Worm (Caenorhabditis elegans) whole organism, L3 larva: ENCODE data around the gene tbc-18.

Experiments
- R02D3.7 ChIP-seq: fragments of 150-350 bp; optimal IDR thresholded peaks from 2 replicates; lab custom pipeline; 2014; ENCODE audit warnings: missing biosample characterization, missing genetic modification characterization
- ZK546.5 ChIP-seq: sonication (generic microtip); optimal IDR thresholded peaks from 2 replicates; lab custom pipeline; 2017; ENCODE audit warnings: missing biosample characterization, missing genetic modification characterization
- ama-1 ChIP-seq: fragments of 150-350 bp; optimal IDR thresholded peaks from 2 replicates; lab custom pipeline; 2018
- ceh-82 ChIP-seq: fragments of 150-350 bp; optimal IDR thresholded peaks from 2 replicates; lab custom pipeline; 2014; ENCODE audit warnings: missing biosample characterization, missing genetic modification characterization
- egl-27 ChIP-seq: sonication (generic microtip); optimal IDR thresholded peaks from 4 replicates; lab custom pipeline; 2017; ENCODE audit warnings: missing biosample characterization, missing genetic modification reagents, missing genetic modification characterization
- elt-2 ChIP-seq: sonication (generic microtip); optimal IDR thresholded peaks from 2 replicates; lab custom pipeline; 2016; ENCODE audit warnings: missing genetic modification reagents, mild to moderate bottlenecking, missing genetic modification characterization, missing compliant biosample characterization
- fkh-10 ChIP-seq: sonication (generic microtip); optimal IDR thresholded peaks from 2 replicates; lab custom pipeline; 2017; ENCODE audit warnings: missing biosample characterization, missing genetic modification reagents, missing genetic modification characterization
- jun-1 ChIP-seq: fragments of 150-350 bp; optimal IDR thresholded peaks from 2 replicates; lab custom pipeline; 2014; ENCODE audit warnings: missing biosample characterization, missing genetic modification reagents, missing genetic modification characterization
- mdl-1 ChIP-seq: fragments of 150-350 bp; optimal IDR thresholded peaks from 2 replicates; lab custom pipeline; 2014; ENCODE audit warnings: missing biosample characterization, missing genetic modification characterization
- mml-1 ChIP-seq: fragments of 150-350 bp; sonication (generic microtip); optimal IDR thresholded peaks from 3 replicates; lab custom pipeline; 2014; ENCODE audit warnings: missing biosample characterization, missing genetic modification characterization
- nhr-43 ChIP-seq: sonication (generic microtip); optimal IDR thresholded peaks from 2 replicates; lab custom pipeline; 2016; ENCODE audit warnings: mild to moderate bottlenecking, missing genetic modification characterization, missing compliant biosample characterization; ENCODE audit not compliant: poor library complexity, severe bottlenecking
- nhr-76 ChIP-seq: fragments of 150-350 bp; sonication (generic microtip); optimal IDR thresholded peaks from 5 replicates; lab custom pipeline; 2014; ENCODE audit warnings: missing biosample characterization, missing genetic modification characterization
- pqm-1 ChIP-seq: fragments of 150-350 bp; optimal IDR thresholded peaks from 2 replicates; lab custom pipeline; 2017; ENCODE audit warnings: missing biosample characterization, missing genetic modification characterization, inconsistent platforms

DNA sequence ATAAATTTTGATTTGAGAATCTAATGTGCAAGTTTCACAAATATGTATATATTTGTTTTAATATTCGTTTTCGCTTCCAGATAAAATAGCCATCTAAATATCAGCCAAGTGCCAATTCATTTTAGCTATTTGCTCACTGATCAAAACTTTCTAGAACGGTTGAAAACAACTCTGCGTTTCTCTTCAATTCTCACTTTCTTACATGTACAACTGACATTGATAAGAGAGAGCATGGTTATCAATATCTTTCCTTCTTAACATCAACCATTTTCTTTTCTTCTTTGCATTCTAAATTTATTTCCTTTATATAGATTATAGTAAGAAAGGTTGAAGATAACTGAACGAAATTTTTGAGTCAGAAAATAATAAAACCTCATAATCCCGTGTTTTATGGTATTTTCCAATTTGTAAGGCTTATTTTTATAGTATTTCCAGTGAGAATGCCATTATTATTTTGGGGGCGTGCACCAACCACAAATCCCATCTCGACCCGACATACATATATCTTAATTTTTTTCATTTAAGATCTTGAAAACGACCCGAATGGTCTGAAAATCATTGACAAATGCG is 50.0 kb downstream of the tbc-18 start, which contains the start of gene F08F1.3:
- TF ChIP-seq ama-1 (lab: Kevin White, UChicago) = no peak
- TF ChIP-seq nhr-76 = no peak
- no peak for TF ChIP-seq egl-27
- no peak for TF ChIP-seq R02D3.7
- no peak for TF ChIP-seq jun-1 (tag; lab: Kevin White, UChicago)
- TF ChIP-seq mdl-1 (tag; lab: Kevin White, UChicago) = no peak
- TF ChIP-seq fkh-10 (GFP tag; lab: Kevin White, UChicago) = no peak
- TF ChIP-seq elt-2 (tag; lab: Kevin White, UChicago) = peak; percentile 74
- TF ChIP-seq ZK546.5 (tag; lab: Kevin White, UChicago) = no peak
- TF ChIP-seq mml-1 (tag; lab: Kevin White, UChicago) = no peak
- TF ChIP-seq ceh-82 (tag; lab: Kevin White, UChicago) = no peak
- no peak for TF ChIP-seq nhr-43 (tag; lab: Kevin White, UChicago)
- TF ChIP-seq pqm-1 (tag; lab: Kevin White, UChicago) = peak; percentile 23
